Worm (Caenorhabditis elegans): ENCODE data around the gene lurp-2.

- no peak for TF ChIP-seq pha-2 (tag; optimal IDR thresholded peaks at IDR 0.05)
- TF ChIP-seq pha-4 (tag; optimal IDR thresholded peaks at IDR 0.05) = no peak
- TF ChIP-seq sox-4 (tag; optimal IDR thresholded peaks at IDR 0.05) = no peak
- no peak for TF ChIP-seq ceh-45 (GFP tag; IDR thresholded peaks at IDR 0.05)
- no peak for TF ChIP-seq gmeb-2 (tag; optimal IDR thresholded peaks at IDR 0.05)
- TF ChIP-seq nhr-11 (tag; optimal IDR thresholded peaks at IDR 0.05) = no peak
- no peak for TF ChIP-seq madf-2 (tag; optimal IDR thresholded peaks at IDR 0.05)
- TF ChIP-seq unc-55 (GFP tag; optimal IDR thresholded peaks at IDR 0.05) = peak; percentile 22
- no peak for TF ChIP-seq hlh-13 (GFP tag; optimal IDR thresholded peaks at IDR 0.05)
- TF ChIP-seq unc-42 (tag; optimal IDR thresholded peaks at IDR 0.05) = no peak
- no peak for TF ChIP-seq nfya-1 (tag; optimal IDR thresholded peaks at IDR 0.05)
Observed at ce11 chrV:13457858-13458257, 4.4 kb downstream of the lurp-2 start, which contains the start of gene F25H9.2.

Data from whole organism, late embryonic.